Fruit fly (Drosophila melanogaster) whole organism, embryonic: Measurements from ENCODE around the gene CG17666.

ENCODE experiments used
- CG6254 ChIP-seq: fragments of 200-800 bp; sonication (Bioruptor generic); optimal IDR thresholded peaks from 3 replicates; lab custom pipeline; 2017; ENCODE audit warnings: mild to moderate bottlenecking, missing biosample characterization, missing genetic modification reagents, missing genetic modification characterization
- CG6765 ChIP-seq: fragments of 200-800 bp; sonication (Bioruptor generic); optimal IDR thresholded peaks from 3 replicates; lab custom pipeline; 2017; ENCODE audit warnings: missing biosample characterization, mild to moderate bottlenecking, missing genetic modification characterization
- Kr ChIP-seq: fragments of 200-800 bp; sonication (Bioruptor generic); optimal IDR thresholded peaks from 2 replicates; lab custom pipeline; 2017; ENCODE audit warnings: missing biosample characterization, mild to moderate bottlenecking, missing genetic modification characterization

DNA sequence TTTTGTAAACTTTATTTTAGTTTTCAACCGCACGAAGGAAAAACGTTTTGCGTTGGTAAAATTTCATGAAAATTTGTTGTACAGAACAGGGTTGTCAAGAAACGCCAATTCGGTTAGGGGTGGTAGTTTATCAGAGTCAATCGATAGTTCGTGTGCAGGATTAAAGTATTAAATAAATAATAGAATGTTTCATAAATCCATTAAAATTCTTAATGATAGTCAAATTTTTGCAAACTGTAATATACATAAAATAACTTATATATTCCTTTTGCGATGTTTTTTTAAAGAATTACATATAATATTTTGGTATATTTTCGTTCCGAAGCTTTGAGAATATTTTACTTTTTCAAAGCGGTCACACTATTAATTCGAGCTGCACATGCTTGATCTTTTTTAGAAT lies 32.8 kb downstream of the CG17666 start, which contains the start of the genes Sf3a2 and CG42588:
- no peak for TF ChIP-seq CG6765 (GFP tag; lab: Kevin White, UChicago)
- TF ChIP-seq Kr (GFP tag; lab: Kevin White, UChicago) = no peak
- TF ChIP-seq CG6254 (GFP tag; lab: Kevin White, UChicago) = no peak
